Fruit fly (Drosophila melanogaster) whole organism, wandering third instar larva: Measurements from ENCODE around the gene Rpn12R.

ENCODE experiments used
- Abd-B ChIP-seq: fragments of >200 bp; optimal IDR thresholded peaks from 2 replicates; lab custom pipeline; 2017; ENCODE audit warnings: missing biosample characterization, missing genetic modification characterization
- CG32264 ChIP-seq: fragments of 200-800 bp; sonication (Bioruptor generic); optimal IDR thresholded peaks from 2 replicates; lab custom pipeline; 2016; ENCODE audit warnings: missing biosample characterization, missing genetic modification characterization
- Dif ChIP-seq: fragments of 200-275, 200-300 bp; sonication (Bioruptor generic); optimal IDR thresholded peaks from 2 replicates; lab custom pipeline; 2018; ENCODE audit warnings: missing biosample characterization, missing genetic modification characterization; ENCODE audit not compliant: partially characterized antibody
- GATAd ChIP-seq: sonication (Bioruptor generic); optimal IDR thresholded peaks from 2 replicates; lab custom pipeline; 2016; ENCODE audit warnings: missing biosample characterization, missing genetic modification characterization
- Hr78 ChIP-seq: fragments of >200 bp; optimal IDR thresholded peaks from 2 replicates; lab custom pipeline; 2017; ENCODE audit warnings: missing biosample characterization, missing genetic modification characterization
- Hr83 ChIP-seq: fragments of 200-300 bp; sonication (Bioruptor generic); optimal IDR thresholded peaks from 2 replicates; lab custom pipeline; 2016; ENCODE audit warnings: missing biosample characterization, mild to moderate bottlenecking, missing genetic modification characterization, moderate library complexity; ENCODE audit not compliant: poor library complexity, severe bottlenecking
- N ChIP-seq: fragments of >200 bp; optimal IDR thresholded peaks from 2 replicates; lab custom pipeline; 2018; ENCODE audit warnings: missing biosample characterization, missing external identifiers, missing genetic modification characterization
- OdsH ChIP-seq: fragments of 200-800 bp; sonication (Bioruptor generic); optimal IDR thresholded peaks from 2 replicates; lab custom pipeline; 2016; ENCODE audit warnings: missing biosample characterization, mild to moderate bottlenecking, missing genetic modification characterization
- Vsx2 ChIP-seq: fragments of 200-300, 225-300 bp; sonication (Bioruptor generic); optimal IDR thresholded peaks from 2 replicates; lab custom pipeline; 2018; ENCODE audit warnings: missing biosample characterization, missing genetic modification characterization; ENCODE audit not compliant: partially characterized antibody
- br ChIP-seq: fragments of 200-800 bp; sonication (Bioruptor generic); optimal IDR thresholded peaks from 2 replicates; lab custom pipeline; 2016; ENCODE audit warnings: missing biosample characterization, missing genetic modification characterization
- dl ChIP-seq, 2 experiments: fragments of 175-275, 200-275 bp in 1 of 2; fragments of 200-275 bp in 1 of 2; sonication (Bioruptor generic); optimal IDR thresholded peaks; lab custom pipeline; 2018; ENCODE audit warnings: mild to moderate bottlenecking in 2 of 2, missing biosample characterization in 2 of 2, missing genetic modification characterization in 2 of 2, moderate library complexity in 2 of 2; ENCODE audit not compliant: partially characterized antibody in 2 of 2, insufficient read depth in 1 of 2
- foxo ChIP-seq, 2 experiments: fragments of 200-800 bp; sonication (Bioruptor generic); optimal IDR thresholded peaks; 2 replicates in 1 of 2; 3 replicates in 1 of 2; lab custom pipeline; 2016 to 2017; ENCODE audit warnings: missing biosample characterization in 2 of 2, missing genetic modification characterization in 2 of 2
- pan ChIP-seq: fragments of >200 bp; optimal IDR thresholded peaks from 2 replicates; lab custom pipeline; 2017
- woc ChIP-seq: sonication (Bioruptor generic); optimal IDR thresholded peaks from 2 replicates; lab custom pipeline; 2016; ENCODE audit warnings: missing biosample characterization, mild to moderate bottlenecking, missing genetic modification characterization

- TF ChIP-seq pan (lab: Kevin White, UChicago) = no peak
- no peak for TF ChIP-seq OdsH (GFP tag; lab: Kevin White, UChicago)
- TF ChIP-seq Dif (GFP tag; lab: Kevin White, UChicago) = no peak
- TF ChIP-seq Vsx2 (GFP tag; lab: Kevin White, UChicago) = no peak
- no peak for TF ChIP-seq dl (GFP tag; optimal IDR thresholded peaks at IDR 0.05; lab: Kevin White, UChicago; ENCODE audit: insufficient read depth in 1 of 2, partially characterized antibody in 2 of 2)
- no peak for TF ChIP-seq Abd-B (GFP tag; lab: Kevin White, UChicago)
- no peak for TF ChIP-seq br (GFP tag; lab: Kevin White, UChicago)
- no peak for TF ChIP-seq woc (GFP tag; lab: Kevin White, UChicago)
- no peak for TF ChIP-seq N
- no peak for TF ChIP-seq Hr78 (GFP tag; lab: Kevin White, UChicago)
- no peak for TF ChIP-seq foxo (GFP tag; optimal IDR thresholded peaks at IDR 0.05; lab: Kevin White, UChicago)
- TF ChIP-seq CG32264 (GFP tag; lab: Kevin White, UChicago) = no peak
- no peak for TF ChIP-seq GATAd (GFP tag; lab: Kevin White, UChicago)
- no peak for TF ChIP-seq Hr83 (GFP tag; lab: Kevin White, UChicago)
Observed at dm6 chr3L:15051325-15051724, 9.0 kb upstream of the Rpn12R start, which contains the start of gene CG43679.
